Fruit fly (Drosophila melanogaster) S2 (cell line): ENCODE measurements around the gene Dhc98D.

Experiments used
- CG8478 ChIP-seq: fragments of >200 bp; optimal IDR thresholded peaks from 2 replicates; lab custom pipeline; 2018
- CTCF ChIP-seq, 2 experiments: fragments of >200 bp; optimal IDR thresholded peaks; 2 replicates each; lab custom pipeline; 2018

dm6 chr3R:28555324-28555723 lies 68.6 kb downstream of the Dhc98D start:
- TF ChIP-seq CG8478 (lab: Kevin White, UChicago) (no peak), CTCF (optimal IDR thresholded peaks at IDR 0.05; lab: Kevin White, UChicago) (no peak)
